Worm (Caenorhabditis elegans) whole organism, L4/young adult: ENCODE measurements around the gene cest-13.

Experiments used
- W03F9.2 ChIP-seq: fragments of 150-350 bp; optimal IDR thresholded peaks from 2 replicates; lab custom pipeline; 2014; ENCODE audit warnings: missing biosample characterization, missing genetic modification characterization
- dao-5 ChIP-seq: sonication (generic microtip); optimal IDR thresholded peaks from 2 replicates; lab custom pipeline; 2016; ENCODE audit warnings: missing genotype, missing genetic modification characterization, moderate library complexity, missing compliant biosample characterization
- him-1 ChIP-seq: sonication (generic microtip); optimal IDR thresholded peaks from 2 replicates; lab custom pipeline; 2016; ENCODE audit warnings: missing genotype, missing genetic modification reagents, missing genetic modification characterization, missing compliant biosample characterization

DNA sequence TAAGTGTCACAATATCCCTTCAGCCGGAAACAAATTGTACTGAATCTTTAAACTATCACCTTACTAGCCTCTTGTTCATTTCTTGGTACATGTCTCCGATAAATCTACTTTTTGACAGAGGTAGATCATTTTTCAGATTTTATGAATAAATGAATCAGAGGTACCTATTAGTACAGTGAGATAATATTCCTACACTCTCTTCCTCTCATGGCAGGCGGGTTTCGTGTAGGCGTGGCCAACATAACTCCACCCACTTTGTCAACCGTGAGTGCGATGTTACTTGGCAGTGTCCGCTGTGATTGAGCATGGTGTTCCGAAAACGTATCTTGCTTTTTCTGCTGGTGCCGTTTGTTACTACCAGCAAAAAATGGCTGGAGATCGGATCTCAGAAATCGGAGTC is 25.2 kb downstream of the cest-13 start, which contains the start of gene F55F3.4:
- TF ChIP-seq him-1 (no peak), dao-5 (tag; lab: Kevin White, UChicago) (no peak), W03F9.2 (tag; lab: Kevin White, UChicago) (no peak)
